Worm (Caenorhabditis elegans) whole organism, late embryonic: ENCODE results near the gene csn-4.

Experiments used
- K02D7.2 ChIP-seq: sonication (generic microtip); optimal IDR thresholded peaks from 2 replicates; lab custom pipeline; 2017; ENCODE audit warnings: mild to moderate bottlenecking, missing genetic modification characterization, missing compliant biosample characterization
- ceh-48 ChIP-seq: sonication (generic microtip); optimal IDR thresholded peaks from 2 replicates; lab custom pipeline; 2016; ENCODE audit warnings: missing genetic modification characterization, inconsistent platforms, missing compliant biosample characterization
- elt-4 ChIP-seq: sonication (generic microtip); optimal IDR thresholded peaks from 2 replicates; lab custom pipeline; 2016; ENCODE audit warnings: missing genetic modification characterization, missing compliant biosample characterization
- fkh-10 ChIP-seq: fragments of 150-350 bp; optimal IDR thresholded peaks from 2 replicates; lab custom pipeline; 2014; ENCODE audit warnings: missing biosample characterization, missing genetic modification reagents, missing genetic modification characterization
- hlh-13 ChIP-seq: fragments of 200-800 bp; sonication (Bioruptor generic); optimal IDR thresholded peaks from 2 replicates; lab custom pipeline; 2018; ENCODE audit warnings: mild to moderate bottlenecking, missing genetic modification characterization, missing compliant biosample characterization
- hlh-6 ChIP-seq: sonication (generic microtip); optimal IDR thresholded peaks from 2 replicates; lab custom pipeline; 2016; ENCODE audit warnings: missing genotype, missing genetic modification characterization, missing compliant biosample characterization
- pqm-1 ChIP-seq: sonication (generic microtip); optimal IDR thresholded peaks from 2 replicates; lab custom pipeline; 2016; ENCODE audit warnings: missing genetic modification characterization, missing compliant biosample characterization
- tbx-7 ChIP-seq: sonication (generic microtip); optimal IDR thresholded peaks from 2 replicates; lab custom pipeline; 2016; ENCODE audit warnings: missing genotype, missing genetic modification characterization, missing compliant biosample characterization

DNA sequence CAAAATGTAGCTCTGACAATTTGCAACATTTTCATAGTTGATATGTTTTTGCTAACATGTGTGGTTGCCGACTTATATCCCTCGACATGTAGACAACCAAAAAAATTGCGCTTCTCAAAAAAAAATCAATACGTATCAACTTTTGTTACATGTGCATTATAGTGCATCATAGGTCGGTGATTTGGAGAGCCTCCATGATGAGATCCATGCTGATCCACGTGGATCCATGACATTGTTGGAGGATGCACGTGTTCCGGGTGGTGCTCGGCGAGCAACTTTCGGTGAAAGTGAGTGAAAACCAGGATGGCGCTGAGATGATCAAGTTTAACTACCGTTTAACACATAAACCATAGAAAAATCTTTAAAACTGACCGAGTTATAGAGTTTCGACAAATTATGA is 24.2 kb upstream of the csn-4 start:
- TF ChIP-seq elt-4 (tag; lab: Kevin White, UChicago) (no peak), hlh-13 (GFP tag; lab: Kevin White, UChicago) (no peak), pqm-1 (tag; lab: Kevin White, UChicago) (no peak), K02D7.2 (tag; lab: Kevin White, UChicago) (no peak), tbx-7 (tag; lab: Kevin White, UChicago) (no peak), fkh-10 (GFP tag; lab: Kevin White, UChicago) (no peak), hlh-6 (no peak), ceh-48 (tag; lab: Kevin White, UChicago) (no peak)
